Worm (Caenorhabditis elegans) whole organism, L1 larva: ENCODE data around the gene C06B8.3.

Experiments used
- ceh-82 ChIP-seq, 3 experiments: fragments of 150-350 bp in 1 of 3; sonication (generic microtip) in 2 of 3; optimal IDR thresholded peaks; 2 replicates each; lab custom pipeline; 2014 to 2017; ENCODE audit warnings: missing biosample characterization in 3 of 3, missing genetic modification characterization in 3 of 3
- nhr-77 ChIP-seq: fragments of 150-350 bp; optimal IDR thresholded peaks from 2 replicates; lab custom pipeline; 2014; ENCODE audit warnings: missing biosample characterization, missing genetic modification characterization
- snpc-4 ChIP-seq: fragments of 150-350 bp; optimal IDR thresholded peaks from 2 replicates; lab custom pipeline; 2014; ENCODE audit warnings: missing biosample characterization, missing genetic modification characterization

DNA sequence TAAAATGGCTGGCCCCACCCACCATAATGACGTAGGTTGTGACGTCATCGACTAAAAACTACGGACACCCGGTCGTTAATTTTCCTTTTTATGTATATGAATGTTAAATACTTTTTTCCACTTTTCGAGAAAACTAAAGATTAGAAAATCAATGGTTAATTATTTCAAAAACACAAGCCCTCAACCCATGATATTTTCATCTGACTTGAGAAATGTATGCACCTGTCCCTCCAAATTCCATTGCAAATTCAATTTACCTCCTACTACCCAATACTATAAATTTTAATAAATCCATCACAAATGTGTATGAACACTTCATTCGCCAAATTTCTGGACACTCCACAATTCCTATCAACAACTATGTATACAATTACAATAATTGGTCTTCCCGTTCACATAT is 44.6 kb upstream of the C06B8.3 start, which contains the start of gene srh-276:
- no peak for TF ChIP-seq ceh-82 (tag; optimal IDR thresholded peaks at IDR 0.05; lab: Kevin White, UChicago)
- TF ChIP-seq nhr-77 = no peak
- no peak for TF ChIP-seq snpc-4
